Fruit fly (Drosophila melanogaster): Measurements from ENCODE around the gene pst.

pst gene

dm6 chr3L:7344965-7345427, 15.1 kb downstream of the pst start, which contains the start of gene Cln7 (continued):
- TF ChIP-seq CG4707 (GFP tag; optimal IDR thresholded peaks at IDR 0.05) (peak; percentile 59), crol (GFP tag; IDR thresholded peaks at IDR 0.05) (peak; percentile 86), fd102C (GFP tag; optimal IDR thresholded peaks at IDR 0.05) (no peak), twi (tag; optimal IDR thresholded peaks at IDR 0.05) (no peak), CG18619 (GFP tag; optimal IDR thresholded peaks at IDR 0.05) (no peak), CG1647 (GFP tag; optimal IDR thresholded peaks at IDR 0.05) (no peak), wdn (GFP tag; IDR thresholded peaks at IDR 0.05) (no peak), Dip2 (GFP tag; IDR thresholded peaks at IDR 0.05) (no peak), hbn (GFP tag; IDR thresholded peaks at IDR 0.05; ENCODE audit: partially characterized antibody) (no peak), CG11695 (GFP tag; IDR thresholded peaks at IDR 0.05) (0 out of 3 replicates have a peak, but pooled peaks have one; percentile 17), HHEX (GFP tag; optimal IDR thresholded peaks at IDR 0.05) (no peak), CG10209 (GFP tag; optimal IDR thresholded peaks at IDR 0.05) (no peak), NFAT (GFP tag; IDR thresholded peaks at IDR 0.05) (peak; percentile 50; the same call in 1 of the 2 replicates), CG12744 (GFP tag; optimal IDR thresholded peaks at IDR 0.05) (no peak), CG8089 (GFP tag; optimal IDR thresholded peaks at IDR 0.05) (no peak), CG18476 (GFP tag; optimal IDR thresholded peaks at IDR 0.05) (no peak), Rfx (GFP tag; IDR thresholded peaks at IDR 0.05) (peak; percentile 55), CG6654 (GFP tag; optimal IDR thresholded peaks at IDR 0.05) (no peak), D (optimal IDR thresholded peaks at IDR 0.05) (no peak), D (GFP tag; optimal IDR thresholded peaks at IDR 0.05) (no peak), kni (GFP tag; optimal IDR thresholded peaks at IDR 0.05) (peak; percentile 89), CG14050 (GFP tag; IDR thresholded peaks at IDR 0.05) (no peak), CG2129 (GFP tag; IDR thresholded peaks at IDR 0.05; ENCODE audit: partially characterized antibody) (no peak), al (GFP tag; IDR thresholded peaks at IDR 0.05) (no peak), wek (GFP tag; optimal IDR thresholded peaks at IDR 0.05) (peak; percentile 48), wor (GFP tag; IDR thresholded peaks at IDR 0.05) (no peak), kah (GFP tag; optimal IDR thresholded peaks at IDR 0.05) (peak; percentile 98), Drgx (GFP tag; IDR thresholded peaks at IDR 0.05) (peak; percentile 42; the same call in 1 of the 2 replicates), CG7786 (GFP tag; optimal IDR thresholded peaks at IDR 0.05) (peak; percentile 8), Scr (GFP tag; IDR thresholded peaks at IDR 0.05; ENCODE audit: partially characterized antibody) (peak; percentile 46), Sox102F (GFP tag; optimal IDR thresholded peaks at IDR 0.05) (no peak), GATAe (GFP tag; conservative IDR thresholded peaks at IDR 0.05) (no peak), BtbVII (GFP tag; optimal IDR thresholded peaks at IDR 0.05) (peak; percentile 11), CG8388 (GFP tag; optimal IDR thresholded peaks at IDR 0.05) (peak; percentile 2), CG17359 (tag; optimal IDR thresholded peaks at IDR 0.05) (peak; percentile 31), CG42726 (GFP tag; IDR thresholded peaks at IDR 0.05; ENCODE audit: partially characterized antibody) (peak; percentile 38; the same call in 1 of the 2 replicates), gfzf (GFP tag; optimal IDR thresholded peaks at IDR 0.05) (peak; percentile 0), Jarid2 (GFP tag; optimal IDR thresholded peaks at IDR 0.05) (peak; percentile 92), Antp (GFP tag; optimal IDR thresholded peaks at IDR 0.05) (no peak), ci (GFP tag; IDR thresholded peaks at IDR 0.05) (peak; percentile 81), hb (GFP tag; IDR thresholded peaks at IDR 0.05; ENCODE audit: partially characterized antibody) (no peak), CG15601 (tag; optimal IDR thresholded peaks at IDR 0.05) (peak; percentile 22), CG11247 (GFP tag; IDR thresholded peaks at IDR 0.05) (no peak), zfh2 (GFP tag; optimal IDR thresholded peaks at IDR 0.05) (no peak), Sox100B (GFP tag; optimal IDR thresholded peaks at IDR 0.05) (no peak), lov (optimal IDR thresholded peaks at IDR 0.05) (no peak), lov (GFP tag; IDR thresholded peaks at IDR 0.05) (peak; percentile 53; the same call in 1 of the 3 replicates), CG9932 (GFP tag; IDR thresholded peaks at IDR 0.05) (no peak), CG8924 (tag; optimal IDR thresholded peaks at IDR 0.05) (peak; percentile 63), cad (GFP tag; optimal IDR thresholded peaks at IDR 0.05) (no peak), Atf3 (GFP tag; optimal IDR thresholded peaks at IDR 0.05) (no peak)

All from whole organism, embryonic.